Fruit fly (Drosophila melanogaster) whole organism, pupa: ENCODE measurements around the gene superdeath.
A peak's percentile ranks its signal among the peaks of the same experiment; 100 is the strongest.

ENCODE experiments used
- CG10348 ChIP-seq: fragments of 200-800 bp; sonication (Bioruptor generic); IDR thresholded peaks from 2 replicates; pipeline ENCODE4 v1.3.6; 2022; ENCODE audit warnings: missing biosample characterization, missing genetic modification characterization
- CG12605 ChIP-seq: fragments of 200-800 bp; sonication (Bioruptor generic); IDR thresholded peaks from 2 replicates; pipeline ENCODE4 v1.3.6; 2022; ENCODE audit warnings: missing biosample characterization, missing genetic modification characterization
- CG13204 ChIP-seq: fragments of 200-800 bp; sonication (Bioruptor generic); optimal IDR thresholded peaks from 2 replicates; lab custom pipeline; 2018; ENCODE audit warnings: missing biosample characterization, mild to moderate bottlenecking, missing genetic modification characterization, moderate library complexity
- CG14655 ChIP-seq: fragments of 200-800 bp; sonication (Bioruptor generic); optimal IDR thresholded peaks from 3 replicates; lab custom pipeline; 2017; ENCODE audit warnings: mild to moderate bottlenecking, missing biosample characterization, missing genetic modification reagents, missing genetic modification characterization
- CG15710 ChIP-seq: fragments of 200-800 bp; sonication (Bioruptor generic); optimal IDR thresholded peaks from 2 replicates; lab custom pipeline; 2018; ENCODE audit warnings: missing biosample characterization, mild to moderate bottlenecking, missing genetic modification characterization, moderate library complexity
- CG17806 ChIP-seq: fragments of 200-800 bp; sonication (Bioruptor generic); optimal IDR thresholded peaks from 2 replicates; lab custom pipeline; 2018; ENCODE audit warnings: missing biosample characterization, mild to moderate bottlenecking, missing genetic modification characterization, moderate library complexity
- CG32121 ChIP-seq: fragments of 200-800 bp; sonication (Bioruptor generic); IDR thresholded peaks from 2 replicates; pipeline ENCODE4 v1.3.6; 2022; ENCODE audit warnings: missing biosample characterization, missing genetic modification characterization
- CG34367 ChIP-seq: fragments of 200-800 bp; sonication (Bioruptor generic); optimal IDR thresholded peaks from 2 replicates; lab custom pipeline; 2018; ENCODE audit warnings: missing biosample characterization, mild to moderate bottlenecking, missing genetic modification characterization
- CG4496 ChIP-seq: fragments of 200-800 bp; sonication (Bioruptor generic); IDR thresholded peaks from 3 replicates; pipeline ENCODE4 v1.3.6; 2022; ENCODE audit warnings: missing biosample characterization, missing genetic modification characterization
- CG8159 ChIP-seq: fragments of 200-800 bp; sonication (Bioruptor generic); optimal IDR thresholded peaks from 3 replicates; lab custom pipeline; 2018; ENCODE audit warnings: missing biosample characterization, mild to moderate bottlenecking, missing genetic modification characterization, moderate library complexity
- CG8301 ChIP-seq: fragments of 200-800 bp; sonication (Bioruptor generic); optimal IDR thresholded peaks from 2 replicates; lab custom pipeline; 2018; ENCODE audit warnings: missing biosample characterization, mild to moderate bottlenecking, missing genetic modification characterization
- CG9948 ChIP-seq: fragments of 200-800 bp; sonication (Bioruptor generic); optimal IDR thresholded peaks from 2 replicates; lab custom pipeline; 2018; ENCODE audit warnings: missing biosample characterization, mild to moderate bottlenecking, missing genetic modification characterization, moderate library complexity
- D1 ChIP-seq: fragments of 200-800 bp; sonication (Bioruptor generic); optimal IDR thresholded peaks from 2 replicates; lab custom pipeline; 2018; ENCODE audit warnings: missing biosample characterization, mild to moderate bottlenecking, missing genetic modification characterization, moderate library complexity
- EcR ChIP-seq: fragments of 200-800 bp; sonication (Bioruptor generic); optimal IDR thresholded peaks from 3 replicates; lab custom pipeline; 2019; ENCODE audit warnings: missing biosample characterization, missing genetic modification characterization, mild to moderate bottlenecking, moderate library complexity, missing genetic modification reagents
- Ets98B ChIP-seq: fragments of 200-800 bp; sonication (Bioruptor generic); IDR thresholded peaks from 2 replicates; pipeline ENCODE4 v1.3.6; 2022; ENCODE audit warnings: missing biosample characterization, missing genetic modification characterization
- Pif1A ChIP-seq: fragments of 200-800 bp; sonication (Bioruptor generic); optimal IDR thresholded peaks from 3 replicates; lab custom pipeline; 2016; ENCODE audit warnings: missing biosample characterization, missing genetic modification characterization
- Pif1B ChIP-seq: fragments of 200-800 bp; sonication (Bioruptor generic); optimal IDR thresholded peaks from 3 replicates; lab custom pipeline; 2016; ENCODE audit warnings: missing biosample characterization, missing genetic modification characterization
- Snoo ChIP-seq: fragments of 200-800 bp; sonication (Bioruptor generic); optimal IDR thresholded peaks from 3 replicates; lab custom pipeline; 2017; ENCODE audit warnings: missing biosample characterization, mild to moderate bottlenecking, missing genetic modification characterization, inconsistent platforms
- fd96Ca ChIP-seq: fragments of 200-800 bp; sonication (Bioruptor generic); IDR thresholded peaks from 3 replicates; pipeline ENCODE4 v1.3.6; 2022; ENCODE audit warnings: missing biosample characterization, missing genetic modification characterization
- gl ChIP-seq: fragments of 200-800 bp; sonication (Bioruptor generic); optimal IDR thresholded peaks from 2 replicates; lab custom pipeline; 2018; ENCODE audit warnings: missing biosample characterization, mild to moderate bottlenecking, missing genetic modification characterization
- rn ChIP-seq: fragments of 200-800 bp; sonication (Bioruptor generic); IDR thresholded peaks from 2 replicates; pipeline ENCODE4 v1.3.6; 2022; ENCODE audit warnings: missing biosample characterization, missing genetic modification characterization

The superdeath gene

DNA sequence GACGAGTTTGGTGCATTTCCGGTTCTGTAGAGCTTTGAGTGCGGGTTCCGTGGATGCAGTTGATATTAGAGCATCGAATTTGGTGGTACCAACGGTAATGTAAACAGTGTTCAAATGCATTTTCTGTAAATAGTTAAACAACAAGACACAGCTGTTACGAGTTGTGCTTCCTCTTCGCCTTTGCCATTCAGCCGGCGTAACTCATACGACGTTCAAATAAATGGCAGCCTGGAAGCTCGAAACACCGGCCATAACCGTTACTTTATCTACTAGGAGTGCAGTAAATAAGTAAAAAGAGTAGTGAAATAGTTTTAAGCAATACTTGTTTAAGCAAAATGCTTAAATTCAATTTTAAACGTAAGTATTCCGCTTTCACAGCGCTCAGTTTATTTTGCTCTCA lies at the start of gene superdeath, which contains the start of gene Alg13:
Gene superdeath (plus strand): TSS at position 256 of the 400 bp plus-strand sequence.
Gene Alg13 (minus strand): TSS at position 167 of the 400 bp plus-strand sequence.
- TF ChIP-seq CG9948 (tag; lab: Kevin White, UChicago) (peak; percentile 40), rn (no peak), Pif1A (GFP tag; lab: Kevin White, UChicago) (no peak)

DNA sequence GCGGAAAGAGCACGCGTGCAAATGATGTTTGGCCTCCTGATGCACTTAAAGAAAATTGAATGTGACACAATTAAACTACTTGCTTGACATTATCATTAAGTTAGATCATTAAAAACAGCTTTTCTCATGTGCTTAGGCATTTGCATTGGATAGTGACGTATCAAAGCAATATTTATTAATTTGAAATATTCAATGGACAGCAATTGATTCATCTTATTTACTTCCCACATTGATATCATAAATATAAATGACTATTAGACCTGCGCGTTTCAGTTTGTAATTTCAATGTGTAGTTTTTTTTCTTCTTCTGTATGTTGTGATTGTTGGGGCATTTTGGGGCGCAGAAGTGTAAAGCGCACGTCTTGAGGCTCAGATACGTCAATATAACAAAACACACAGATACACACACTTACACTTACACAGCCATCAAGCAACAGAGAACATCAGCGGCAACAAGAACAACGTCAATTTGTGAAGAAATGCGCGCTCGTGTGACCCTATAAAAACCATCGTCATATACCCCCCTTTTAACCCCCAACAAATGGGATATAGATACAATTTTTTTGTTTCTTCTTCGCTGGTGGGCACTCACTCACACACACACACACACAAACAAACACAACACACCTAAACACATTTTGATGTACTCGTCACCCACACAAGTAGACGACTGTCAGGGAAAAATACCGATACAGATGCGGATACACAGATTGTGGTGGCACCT lies 49.4 kb upstream of the superdeath start:
- TF ChIP-seq EcR = no peak
- TF ChIP-seq gl (tag; lab: Kevin White, UChicago) = no peak
- peak; percentile 54 for TF ChIP-seq CG17806 (tag; lab: Kevin White, UChicago)
- peak; percentile 24; the same call in 1 of the 2 replicates for TF ChIP-seq Ets98B (GFP tag; lab: Robert Waterston, UW)
- peak; percentile 51 for TF ChIP-seq CG8159 (tag; lab: Kevin White, UChicago)
- TF ChIP-seq CG15710 (tag; lab: Kevin White, UChicago) = peak; percentile 34
- no peak for TF ChIP-seq D1
- TF ChIP-seq fd96Ca (GFP tag; lab: Robert Waterston, UW) = no peak
- TF ChIP-seq Pif1B = peak; percentile 52
- TF ChIP-seq CG32121 (GFP tag; lab: Robert Waterston, UW) = no peak
- TF ChIP-seq CG4496 (GFP tag; lab: Robert Waterston, UW) = peak; percentile 55; the same call in 1 of the 3 replicates
- TF ChIP-seq rn = no peak
- TF ChIP-seq CG34367 = peak; percentile 32
- TF ChIP-seq CG10348 = no peak
- TF ChIP-seq Snoo (tag; lab: Kevin White, UChicago) = peak; percentile 39
- TF ChIP-seq CG8301 = peak; percentile 61
- peak; percentile 52 for TF ChIP-seq Pif1A (GFP tag; lab: Kevin White, UChicago)
- TF ChIP-seq CG12605 (GFP tag; lab: Robert Waterston, UW) = no peak
- TF ChIP-seq CG13204 = no peak
- peak; percentile 72 for TF ChIP-seq CG14655 (GFP tag; lab: Kevin White, UChicago)
- peak; percentile 59 for TF ChIP-seq CG9948 (tag; lab: Kevin White, UChicago)

DNA sequence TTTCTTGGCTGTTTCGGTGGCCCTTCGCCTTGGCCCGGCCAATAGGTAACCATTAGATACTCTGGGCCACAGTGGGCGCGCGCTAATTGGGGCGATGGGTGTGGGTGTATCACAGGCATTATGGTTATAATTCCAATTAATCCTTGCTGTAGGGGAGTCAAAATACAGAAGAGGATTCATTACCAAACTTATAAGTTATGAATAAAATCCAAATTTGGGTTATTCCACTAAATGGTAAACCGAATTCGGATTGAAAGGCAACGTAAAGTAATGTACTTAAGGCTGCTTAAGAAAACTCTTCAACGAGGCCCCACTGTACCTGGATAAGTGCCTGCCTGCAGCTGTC lies 48.8 kb upstream of the superdeath start:
- TF ChIP-seq EcR = no peak
- TF ChIP-seq rn = no peak
- TF ChIP-seq Pif1A (GFP tag; lab: Kevin White, UChicago) = no peak
- TF ChIP-seq CG8301 = peak; percentile 36
- TF ChIP-seq CG4496 (GFP tag; lab: Robert Waterston, UW) = peak; percentile 60; the same call in 1 of the 3 replicates
- TF ChIP-seq CG14655 (GFP tag; lab: Kevin White, UChicago) = peak; percentile 57
- TF ChIP-seq CG17806 (tag; lab: Kevin White, UChicago) = no peak
- TF ChIP-seq CG12605 (GFP tag; lab: Robert Waterston, UW) = no peak
- no peak for TF ChIP-seq D1
- TF ChIP-seq gl (tag; lab: Kevin White, UChicago) = no peak
- peak; percentile 33; the same call in 1 of the 2 replicates for TF ChIP-seq CG32121 (GFP tag; lab: Robert Waterston, UW)
- TF ChIP-seq Ets98B (GFP tag; lab: Robert Waterston, UW) = no peak
- TF ChIP-seq CG8159 (tag; lab: Kevin White, UChicago) = no peak
- TF ChIP-seq CG34367 = no peak

DNA sequence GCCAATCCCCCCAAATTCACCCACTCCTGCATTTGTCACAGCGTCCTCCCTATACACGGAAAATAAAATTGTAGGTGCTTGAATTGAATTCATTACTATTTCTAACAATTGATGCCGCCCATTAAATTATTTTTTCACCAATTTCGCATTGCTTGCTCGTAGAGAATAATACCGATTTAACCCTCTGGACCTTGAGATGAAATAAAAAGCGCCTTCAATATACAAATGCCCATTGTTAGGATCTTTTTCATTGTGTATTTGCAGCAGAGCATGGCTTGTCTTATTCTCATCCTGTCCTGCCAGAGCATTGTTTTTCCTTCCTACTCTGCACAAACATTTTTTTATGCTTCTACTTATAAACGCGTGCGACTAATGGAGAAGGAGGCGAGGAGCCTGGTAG lies 46.9 kb upstream of the superdeath start:
- TF ChIP-seq CG8301 = peak; percentile 48
- TF ChIP-seq rn = no peak
- TF ChIP-seq Snoo (tag; lab: Kevin White, UChicago) = peak; percentile 13
- TF ChIP-seq CG34367 = peak; percentile 58
- TF ChIP-seq Pif1A (GFP tag; lab: Kevin White, UChicago) = peak; percentile 59
- peak; percentile 15 for TF ChIP-seq Pif1B
- no peak for TF ChIP-seq EcR
- peak; percentile 60 for TF ChIP-seq CG14655 (GFP tag; lab: Kevin White, UChicago)
- no peak for TF ChIP-seq CG10348
- TF ChIP-seq CG8159 (tag; lab: Kevin White, UChicago) = peak; percentile 73
- peak; percentile 76 for TF ChIP-seq CG17806 (tag; lab: Kevin White, UChicago)
- TF ChIP-seq CG15710 (tag; lab: Kevin White, UChicago) = peak; percentile 58
- peak; percentile 61; the same call in 2 of the 3 replicates for TF ChIP-seq fd96Ca (GFP tag; lab: Robert Waterston, UW)
- TF ChIP-seq CG4496 (GFP tag; lab: Robert Waterston, UW) = no peak; the same call in 2 of the 3 replicates
- TF ChIP-seq Ets98B (GFP tag; lab: Robert Waterston, UW) = peak; percentile 25; the same call in 1 of the 2 replicates
- no peak for TF ChIP-seq gl (tag; lab: Kevin White, UChicago)
- TF ChIP-seq CG13204 = no peak
- TF ChIP-seq CG9948 (tag; lab: Kevin White, UChicago) = peak; percentile 77

DNA sequence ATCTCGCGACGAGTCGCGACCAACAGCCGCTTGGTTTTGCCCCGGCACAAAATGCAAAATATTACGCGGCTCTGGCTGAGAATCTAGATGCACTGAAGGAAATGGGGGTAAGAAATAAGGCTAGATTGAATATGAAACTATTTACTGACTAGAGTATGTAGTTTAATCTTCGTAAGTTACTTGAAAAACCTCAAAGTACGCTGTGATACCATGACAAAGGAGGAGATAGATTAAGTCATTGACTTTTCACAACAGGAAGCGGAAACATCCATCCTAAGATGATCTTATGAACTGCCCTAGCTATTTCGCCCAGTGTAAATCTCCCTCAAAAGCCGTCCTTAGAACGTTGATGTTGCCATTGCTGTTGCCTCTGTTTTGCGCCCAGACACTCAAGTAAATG lies 44.3 kb upstream of the superdeath start:
- TF ChIP-seq CG15710 (tag; lab: Kevin White, UChicago) (peak; percentile 66), fd96Ca (GFP tag; lab: Robert Waterston, UW) (peak; percentile 79), D1 (peak; percentile 27), EcR (no peak), Pif1A (GFP tag; lab: Kevin White, UChicago) (peak; percentile 65), CG32121 (GFP tag; lab: Robert Waterston, UW) (peak; percentile 27; the same call in 1 of the 2 replicates), CG13204 (peak; percentile 17), CG8301 (peak; percentile 84), CG34367 (peak; percentile 70), CG14655 (GFP tag; lab: Kevin White, UChicago) (peak; percentile 88), CG9948 (tag; lab: Kevin White, UChicago) (peak; percentile 81), CG10348 (no peak), Pif1B (peak; percentile 32), rn (no peak), CG12605 (GFP tag; lab: Robert Waterston, UW) (peak; percentile 48; the same call in 1 of the 2 replicates), CG4496 (GFP tag; lab: Robert Waterston, UW) (peak; percentile 62; the same call in 1 of the 3 replicates), CG17806 (tag; lab: Kevin White, UChicago) (peak; percentile 81), gl (tag; lab: Kevin White, UChicago) (peak; percentile 57), Ets98B (GFP tag; lab: Robert Waterston, UW) (no peak; the same call in 1 of the 2 replicates), CG8159 (tag; lab: Kevin White, UChicago) (peak; percentile 78), Snoo (tag; lab: Kevin White, UChicago) (peak; percentile 8)
